Worm (Caenorhabditis elegans) whole organism, L4/young adult: ENCODE data around the gene aex-2.

ENCODE experiments used
- W03F9.2 ChIP-seq: fragments of 150-350 bp; optimal IDR thresholded peaks from 2 replicates; lab custom pipeline; 2014; ENCODE audit warnings: missing biosample characterization, missing genetic modification characterization
- dao-5 ChIP-seq: sonication (generic microtip); optimal IDR thresholded peaks from 2 replicates; lab custom pipeline; 2016; ENCODE audit warnings: missing genotype, missing genetic modification characterization, moderate library complexity, missing compliant biosample characterization
- him-1 ChIP-seq: sonication (generic microtip); optimal IDR thresholded peaks from 2 replicates; lab custom pipeline; 2016; ENCODE audit warnings: missing genotype, missing genetic modification reagents, missing genetic modification characterization, missing compliant biosample characterization

ce11 chrX:9634925-9635324 is 18.0 kb downstream of the aex-2 start, which contains the start of gene F34H10.3:
- no peak for TF ChIP-seq dao-5 (tag; lab: Kevin White, UChicago)
- no peak for TF ChIP-seq W03F9.2 (tag; lab: Kevin White, UChicago)
- no peak for TF ChIP-seq him-1 (tag; lab: Kevin White, UChicago)
